Worm (Caenorhabditis elegans): ENCODE data around the gene esyt-2.

DNA sequence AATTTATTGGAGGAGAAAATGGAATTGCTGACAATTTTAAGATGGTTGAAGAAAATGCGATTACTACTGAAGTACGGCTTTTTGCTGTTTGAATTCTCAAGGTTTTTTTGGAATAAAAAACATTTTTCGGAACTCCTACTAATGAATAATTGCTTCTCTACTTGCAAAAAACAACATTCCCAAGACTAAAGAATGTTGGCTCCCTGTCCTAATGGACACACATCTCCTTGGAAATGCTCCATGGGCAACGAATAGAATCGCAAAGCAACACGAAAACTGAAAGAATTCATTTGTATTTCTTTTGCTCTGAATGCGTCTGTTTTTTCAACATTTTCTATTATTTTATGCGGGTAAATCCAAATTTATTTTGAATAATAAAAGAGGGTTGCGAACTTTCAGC is 42.1 kb upstream of the esyt-2 start, which contains the start of gene C18F10.2:
- TF ChIP-seq unc-62 (GFP tag; optimal IDR thresholded peaks at IDR 0.05) (no peak), nhr-43 (tag; optimal IDR thresholded peaks at IDR 0.05; ENCODE audit: poor library complexity, severe bottlenecking) (no peak), mdl-1 (tag; optimal IDR thresholded peaks at IDR 0.05) (no peak), nhr-11 (tag; optimal IDR thresholded peaks at IDR 0.05) (no peak), pqm-1 (tag; optimal IDR thresholded peaks at IDR 0.05) (no peak), nhr-25 (tag; optimal IDR thresholded peaks at IDR 0.05) (no peak), egl-27 (tag; optimal IDR thresholded peaks at IDR 0.05) (no peak), elt-1 (tag; optimal IDR thresholded peaks at IDR 0.05) (no peak), R02D3.7 (tag; optimal IDR thresholded peaks at IDR 0.05) (no peak), lin-15B (tag; optimal IDR thresholded peaks at IDR 0.05) (no peak)
